Worm (Caenorhabditis elegans): ENCODE results near the gene ZC239.3.
A peak's percentile ranks its signal among the peaks of the same experiment; 100 is the strongest.

ZC239.3 gene

DNA sequence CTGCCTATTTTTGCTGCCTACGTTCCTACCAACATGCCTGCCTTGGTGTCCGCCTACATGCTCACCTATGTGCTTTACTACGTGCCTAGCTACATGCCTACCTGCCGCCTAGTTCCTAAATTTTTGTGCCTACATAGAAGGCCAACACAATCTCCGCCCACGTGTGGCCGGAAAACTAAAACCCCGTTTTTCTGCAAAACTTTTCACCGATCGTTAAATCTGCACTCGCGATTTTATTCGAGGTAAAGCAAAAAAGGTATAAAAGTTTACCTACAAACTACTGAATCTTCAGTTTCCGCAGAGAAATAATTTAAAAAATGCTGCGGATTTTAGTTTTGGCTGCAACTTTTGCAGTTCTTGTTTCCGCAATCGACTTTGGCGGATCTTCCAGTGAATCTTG, 33.5 kb downstream of the ZC239.3 start, which contains the start of gene clec-124:
TSS of gene clec-124 (plus strand) at position 301 of the 400 bp plus-strand sequence.
- TF ChIP-seq rpc-1 (optimal IDR thresholded peaks at IDR 0.05) (no peak), rpc-1 (tag; optimal IDR thresholded peaks at IDR 0.05) (no peak)

DNA sequence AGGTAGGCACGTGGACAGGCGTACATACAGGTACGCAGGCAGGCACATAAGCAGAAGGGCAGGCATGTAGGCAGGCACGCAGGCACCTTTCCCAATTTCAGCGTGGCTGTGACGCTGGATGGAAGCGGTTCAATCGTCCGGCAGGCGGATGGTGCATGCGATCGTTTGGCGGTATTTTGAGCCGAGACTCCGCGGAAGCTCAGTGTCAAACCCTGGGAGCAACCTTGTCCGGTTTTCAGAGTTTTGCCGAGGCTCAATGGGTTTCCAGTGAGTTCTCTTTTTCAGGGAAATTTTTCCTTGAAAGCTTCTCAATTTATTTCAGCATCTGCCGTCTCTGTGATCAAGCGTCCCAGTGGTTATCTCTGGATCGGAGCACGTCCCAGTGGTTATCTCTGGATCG, 34.3 kb downstream of the ZC239.3 start:
- TF ChIP-seq Y56A3A.18 (GFP tag; IDR thresholded peaks at IDR 0.05) (no peak), ztf-25 (GFP tag; IDR thresholded peaks at IDR 0.05) (no peak), attf-6 (GFP tag; IDR thresholded peaks at IDR 0.05) (no peak), zfh-2 (GFP tag; conservative IDR thresholded peaks at IDR 0.05) (peak; percentile 74), F22D6.2 (tag; optimal IDR thresholded peaks at IDR 0.05) (no peak), die-1 (tag; optimal IDR thresholded peaks at IDR 0.05) (no peak)

DNA sequence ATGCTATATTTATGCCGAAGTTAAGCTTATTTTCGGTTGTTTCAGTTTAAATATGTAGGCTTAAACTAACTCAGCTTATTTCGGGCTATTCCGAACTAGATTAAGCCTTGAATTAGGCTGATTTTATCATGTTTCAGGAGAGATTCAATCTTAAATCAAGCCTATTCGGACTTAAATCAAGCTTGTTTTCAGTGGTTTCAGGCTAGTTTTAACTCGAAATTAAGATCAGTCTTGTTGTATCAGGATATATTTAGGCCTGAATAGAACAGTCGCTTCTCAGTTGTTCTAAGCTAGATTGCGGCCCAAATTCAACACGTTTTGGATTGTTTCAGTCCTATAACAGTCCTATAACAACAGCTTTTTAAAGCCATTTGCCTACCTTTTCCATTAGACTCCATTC, 35.9 kb downstream of the ZC239.3 start:
- TF ChIP-seq ceh-58 (GFP tag; IDR thresholded peaks at IDR 0.05) (no peak), xnd-1 (tag; optimal IDR thresholded peaks at IDR 0.05) (no peak), chd-7 (tag; optimal IDR thresholded peaks at IDR 0.05) (no peak), attf-6 (GFP tag; IDR thresholded peaks at IDR 0.05) (no peak)

DNA sequence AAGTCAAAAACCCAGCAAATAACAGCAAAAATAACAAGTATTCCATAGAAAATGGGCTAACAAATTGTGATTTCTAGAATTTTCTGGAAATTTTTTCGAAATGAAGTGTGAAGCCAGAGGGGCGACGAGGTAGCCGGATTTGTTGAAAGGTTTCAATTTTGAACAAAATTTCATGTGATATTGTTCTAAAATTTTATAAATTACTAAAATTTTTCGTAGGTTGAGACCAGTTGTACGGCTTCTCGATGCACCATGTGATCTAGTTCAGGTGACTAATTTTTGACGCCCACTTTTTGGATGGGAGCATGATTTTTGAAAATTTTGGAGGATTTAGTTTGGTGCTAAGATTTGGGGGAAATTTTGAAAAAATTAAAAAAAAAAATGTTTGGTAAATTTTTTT, 43.4 kb downstream of the ZC239.3 start, which contains the start of gene gcy-19:
TSS of gene gcy-19 (minus strand) at position 101 of the 400 bp plus-strand sequence.
- TF ChIP-seq lsy-27 (tag; optimal IDR thresholded peaks at IDR 0.05; ENCODE audit: borderline replicate concordance, insufficient read depth) = no peak

- TF ChIP-seq rpc-1 (optimal IDR thresholded peaks at IDR 0.05) = no peak
- TF ChIP-seq rpc-1 (tag; optimal IDR thresholded peaks at IDR 0.05) = peak; percentile 33
- no peak for TF ChIP-seq mxl-1 (tag; optimal IDR thresholded peaks at IDR 0.05)
Observed at ce11 chrII:3262504-3262903, 46.6 kb downstream of the ZC239.3 start, which contains the start of gene F02E11.2. Gene F02E11.2, plus strand, starts transcription at chrII:3262804.

DNA sequence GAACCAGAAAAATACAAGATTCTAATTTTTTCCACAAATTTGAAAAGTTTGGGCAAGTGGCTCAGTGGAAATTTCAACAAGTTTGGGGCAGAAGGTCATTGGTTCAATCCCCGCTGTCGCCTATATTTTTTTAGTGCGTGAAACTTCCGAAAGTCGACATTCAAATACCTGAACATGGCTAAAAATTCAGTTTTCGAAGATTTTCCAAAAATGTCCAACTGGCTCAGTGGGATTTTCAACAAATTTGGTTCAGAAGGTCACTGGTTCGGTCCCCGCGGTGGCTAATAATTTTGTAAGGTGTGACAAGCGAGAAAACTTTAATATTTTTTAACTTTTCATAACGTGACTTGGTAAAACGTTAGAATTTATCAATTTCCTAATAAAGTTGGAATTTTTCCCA, 48.8 kb downstream of the ZC239.3 start:
- no peak for TF ChIP-seq fkh-3 (tag; optimal IDR thresholded peaks at IDR 0.05)
- TF ChIP-seq tbp1 (GFP tag; optimal IDR thresholded peaks at IDR 0.05) = peak; percentile 67
- no peak for TF ChIP-seq sdz-38 (tag; optimal IDR thresholded peaks at IDR 0.05)
- TF ChIP-seq B0261.1 (tag; optimal IDR thresholded peaks at IDR 0.05) = peak; percentile 44
- TF ChIP-seq rpc-1 (optimal IDR thresholded peaks at IDR 0.05) = no peak
- peak; percentile 58 for TF ChIP-seq rpc-1 (tag; optimal IDR thresholded peaks at IDR 0.05)

Data from whole organism, young adult.